Worm (Caenorhabditis elegans) whole organism, L2 larva: Measurements from ENCODE around the gene C23G10.7.

Experiments used
- C34F6.9 ChIP-seq: fragments of 150-350 bp; optimal IDR thresholded peaks from 2 replicates; lab custom pipeline; 2014; ENCODE audit warnings: missing biosample characterization, missing genetic modification characterization
- F13H6.1 ChIP-seq: sonication (generic microtip); optimal IDR thresholded peaks from 2 replicates; lab custom pipeline; 2016; ENCODE audit warnings: missing genetic modification characterization, missing compliant biosample characterization
- ZK546.5 ChIP-seq: sonication (generic microtip); optimal IDR thresholded peaks from 2 replicates; lab custom pipeline; 2017; ENCODE audit warnings: missing biosample characterization, missing genetic modification characterization
- alr-1 ChIP-seq: fragments of 150-350 bp; optimal IDR thresholded peaks from 2 replicates; lab custom pipeline; 2014; ENCODE audit warnings: missing biosample characterization, missing genetic modification characterization
- aly-2 ChIP-seq: fragments of 150-350 bp; optimal IDR thresholded peaks from 2 replicates; lab custom pipeline; 2014; ENCODE audit warnings: missing biosample characterization, missing genetic modification characterization
- ama-1 ChIP-seq: fragments of 150-350 bp; optimal IDR thresholded peaks from 2 replicates; lab custom pipeline; 2018; ENCODE audit warnings: inconsistent platforms
- blmp-1 ChIP-seq: sonication (generic microtip); optimal IDR thresholded peaks from 2 replicates; lab custom pipeline; 2017; ENCODE audit warnings: missing genetic modification characterization, mild to moderate bottlenecking, missing compliant biosample characterization, antibody characterized with exemption, moderate library complexity; ENCODE audit not compliant: insufficient read depth
- ceh-16 ChIP-seq: fragments of 150-350 bp; optimal IDR thresholded peaks from 2 replicates; lab custom pipeline; 2014; ENCODE audit warnings: missing biosample characterization, missing genetic modification characterization
- crh-2 ChIP-seq: sonication (generic microtip); optimal IDR thresholded peaks from 2 replicates; lab custom pipeline; 2017; ENCODE audit warnings: missing biosample characterization, missing genetic modification characterization
- egl-27 ChIP-seq: sonication (generic microtip); optimal IDR thresholded peaks from 3 replicates; lab custom pipeline; 2017; ENCODE audit warnings: missing biosample characterization, missing genetic modification reagents, missing genetic modification characterization
- elt-1 ChIP-seq: fragments of 150-350 bp; optimal IDR thresholded peaks from 2 replicates; lab custom pipeline; 2014; ENCODE audit warnings: missing biosample characterization, missing genetic modification characterization
- elt-3 ChIP-seq: sonication (generic microtip); optimal IDR thresholded peaks from 2 replicates; lab custom pipeline; 2017; ENCODE audit warnings: missing biosample characterization, missing genetic modification characterization
- fos-1 ChIP-seq: fragments of 150-350 bp; optimal IDR thresholded peaks from 2 replicates; lab custom pipeline; 2014; ENCODE audit warnings: missing biosample characterization, missing genetic modification characterization
- gmeb-1 ChIP-seq: fragments of 150-350 bp; optimal IDR thresholded peaks from 2 replicates; lab custom pipeline; 2014; ENCODE audit warnings: missing biosample characterization, missing genetic modification characterization
- lin-11 ChIP-seq: fragments of 150-350 bp; sonication (generic microtip); optimal IDR thresholded peaks from 2 replicates; lab custom pipeline; 2014; ENCODE audit warnings: missing biosample characterization, missing genetic modification characterization, inconsistent platforms, mixed read lengths
- lin-13 ChIP-seq: fragments of 150-350 bp; optimal IDR thresholded peaks from 2 replicates; lab custom pipeline; 2014; ENCODE audit warnings: missing biosample characterization, missing genetic modification reagents, missing genetic modification characterization
- lin-39 ChIP-seq: fragments of 150-350 bp; optimal IDR thresholded peaks from 2 replicates; lab custom pipeline; 2014; ENCODE audit warnings: missing biosample characterization, missing genetic modification reagents, missing genetic modification characterization
- lsy-2 ChIP-seq, 2 experiments: fragments of 150-350 bp in 1 of 2; sonication (generic microtip) in 1 of 2; optimal IDR thresholded peaks; 2 replicates each; lab custom pipeline; 2014 to 2017; ENCODE audit warnings: missing biosample characterization in 2 of 2, missing genetic modification characterization in 2 of 2
- mab-5 ChIP-seq: fragments of 150-350 bp; optimal IDR thresholded peaks from 2 replicates; lab custom pipeline; 2014; ENCODE audit warnings: missing biosample characterization, missing genetic modification characterization
- mbf-1 ChIP-seq: sonication (generic microtip); optimal IDR thresholded peaks from 2 replicates; lab custom pipeline; 2017; ENCODE audit warnings: missing biosample characterization, missing genetic modification characterization
- mdl-1 ChIP-seq, 2 experiments: fragments of 150-350 bp in 1 of 2; sonication (generic microtip) in 1 of 2; optimal IDR thresholded peaks; 2 replicates each; lab custom pipeline; 2017; ENCODE audit warnings: missing biosample characterization in 2 of 2, missing genetic modification characterization in 2 of 2
- nhr-11 ChIP-seq: fragments of 150-350 bp; optimal IDR thresholded peaks from 2 replicates; lab custom pipeline; 2014; ENCODE audit warnings: missing biosample characterization, missing genetic modification characterization
- nhr-129 ChIP-seq: fragments of 150-350 bp; optimal IDR thresholded peaks from 2 replicates; lab custom pipeline; 2014; ENCODE audit warnings: missing biosample characterization, missing genetic modification characterization
- nhr-21 ChIP-seq: fragments of 150-350 bp; optimal IDR thresholded peaks from 2 replicates; lab custom pipeline; 2014; ENCODE audit warnings: missing biosample characterization, missing genetic modification characterization
- nhr-23 ChIP-seq: fragments of 150-350 bp; optimal IDR thresholded peaks from 2 replicates; lab custom pipeline; 2014; ENCODE audit warnings: missing biosample characterization, missing genetic modification reagents, missing genetic modification characterization
- nhr-25 ChIP-seq: fragments of 150-350 bp; sonication (generic microtip); optimal IDR thresholded peaks from 3 replicates; lab custom pipeline; 2014; ENCODE audit warnings: missing biosample characterization, missing genetic modification characterization
- nhr-77 ChIP-seq: fragments of 150-350 bp; optimal IDR thresholded peaks from 2 replicates; lab custom pipeline; 2014; ENCODE audit warnings: missing biosample characterization, missing genetic modification characterization
- peb-1 ChIP-seq: fragments of 150-350 bp; optimal IDR thresholded peaks from 2 replicates; lab custom pipeline; 2014; ENCODE audit warnings: missing biosample characterization, missing genetic modification characterization
- skn-1 ChIP-seq: sonication (generic microtip); optimal IDR thresholded peaks from 2 replicates; lab custom pipeline; 2017; ENCODE audit warnings: missing biosample characterization, missing genetic modification characterization
- sma-3 ChIP-seq: sonication (generic microtip); optimal IDR thresholded peaks from 2 replicates; lab custom pipeline; 2016; ENCODE audit warnings: missing genetic modification reagents, missing genetic modification characterization, missing compliant biosample characterization
- sma-9 ChIP-seq, 2 experiments: fragments of 150-350 bp in 1 of 2; sonication (generic microtip) in 1 of 2; optimal IDR thresholded peaks; 2 replicates each; lab custom pipeline; 2014 to 2016; ENCODE audit warnings: missing genetic modification characterization in 2 of 2, mild to moderate bottlenecking in 1 of 2, missing biosample characterization in 1 of 2, missing compliant biosample characterization in 1 of 2, missing genetic modification reagents in 1 of 2, moderate library complexity in 1 of 2
- snpc-4 ChIP-seq: fragments of 150-350 bp; optimal IDR thresholded peaks from 2 replicates; lab custom pipeline; 2014; ENCODE audit warnings: missing biosample characterization, missing genetic modification characterization
- unc-39 ChIP-seq: fragments of 150-350 bp; optimal IDR thresholded peaks from 2 replicates; lab custom pipeline; 2014; ENCODE audit warnings: missing biosample characterization, missing genetic modification characterization
- unc-55 ChIP-seq: fragments of 150-350 bp; sonication (generic microtip); optimal IDR thresholded peaks from 3 replicates; lab custom pipeline; 2014; ENCODE audit warnings: missing biosample characterization, missing genetic modification reagents, missing genetic modification characterization
- unc-62 ChIP-seq: fragments of 150-350 bp; optimal IDR thresholded peaks from 2 replicates; lab custom pipeline; 2014; ENCODE audit warnings: missing biosample characterization, missing genetic modification reagents, missing genetic modification characterization
- zag-1 ChIP-seq: fragments of 150-350 bp; optimal IDR thresholded peaks from 2 replicates; lab custom pipeline; 2014; ENCODE audit warnings: missing biosample characterization, missing genetic modification characterization
- ztf-1 ChIP-seq: fragments of 200-800 bp; sonication (Bioruptor generic); conservative IDR thresholded peaks from 2 replicates; pipeline ENCODE4 v1.3.6; 2022; ENCODE audit warnings: missing genetic modification characterization, missing compliant biosample characterization
- ztf-11 ChIP-seq: sonication (generic microtip); optimal IDR thresholded peaks from 2 replicates; lab custom pipeline; 2017; ENCODE audit warnings: missing biosample characterization, missing genetic modification characterization
- ztf-4 ChIP-seq: fragments of 150-350 bp; optimal IDR thresholded peaks from 2 replicates; lab custom pipeline; 2014; ENCODE audit warnings: missing biosample characterization, missing genetic modification characterization

C23G10.7 gene

ce11 chrIII:6210215-6210822 lies 12.1 kb upstream of the C23G10.7 start:
- TF ChIP-seq snpc-4 (tag; lab: Kevin White, UChicago) (peak; percentile 8), nhr-23 (tag; lab: Kevin White, UChicago) (no peak), gmeb-1 (tag; lab: Kevin White, UChicago) (no peak), ztf-11 (tag; lab: Kevin White, UChicago) (no peak)

- TF ChIP-seq zag-1 = no peak
- TF ChIP-seq crh-2 (tag; lab: Kevin White, UChicago) = no peak
- no peak for TF ChIP-seq ztf-11 (tag; lab: Kevin White, UChicago)
- no peak for TF ChIP-seq ZK546.5 (tag; lab: Kevin White, UChicago)
- no peak for TF ChIP-seq ztf-4
- no peak for TF ChIP-seq unc-39 (tag; lab: Kevin White, UChicago)
- TF ChIP-seq sma-3 = no peak
- TF ChIP-seq mbf-1 (tag; lab: Kevin White, UChicago) = no peak
- TF ChIP-seq lin-13 (GFP tag; lab: Kevin White, UChicago) = no peak
- no peak for TF ChIP-seq nhr-129
- no peak for TF ChIP-seq nhr-25 (tag; lab: Kevin White, UChicago)
- TF ChIP-seq lin-11 (tag; lab: Kevin White, UChicago) = no peak
- no peak for TF ChIP-seq mab-5 (tag; lab: Kevin White, UChicago)
These were observed 10.8 kb upstream of the C23G10.7 start, which contains the start of gene C23G10.1 for ce11 chrIII:6208984-6209383. Gene C23G10.1 (plus strand): TSS chrIII:6209284.

ce11 chrIII:6207881-6208280 lies 9.7 kb upstream of the C23G10.7 start, which contains the start of gene C23G10.2:
Gene C23G10.2 (plus strand): TSS chrIII:6208064.
- TF ChIP-seq unc-55 (GFP tag; lab: Kevin White, UChicago) = no peak
- TF ChIP-seq mbf-1 (tag; lab: Kevin White, UChicago) = no peak
- TF ChIP-seq sma-9 (GFP tag; optimal IDR thresholded peaks at IDR 0.05; lab: Kevin White, UChicago) = no peak
- TF ChIP-seq sma-9 (tag; optimal IDR thresholded peaks at IDR 0.05; lab: Kevin White, UChicago) = no peak
- TF ChIP-seq elt-1 (tag; lab: Kevin White, UChicago) = no peak
- TF ChIP-seq mdl-1 (tag; optimal IDR thresholded peaks at IDR 0.05; lab: Kevin White, UChicago) = no peak
- TF ChIP-seq lsy-2 (tag; optimal IDR thresholded peaks at IDR 0.05; lab: Kevin White, UChicago) = no peak
- no peak for TF ChIP-seq blmp-1 (tag; lab: Kevin White, UChicago)
- TF ChIP-seq nhr-21 (tag; lab: Kevin White, UChicago) = no peak

ce11 chrIII:6207046-6207445 lies 8.8 kb upstream of the C23G10.7 start:
- TF ChIP-seq snpc-4 (tag; lab: Kevin White, UChicago) = no peak
- TF ChIP-seq ztf-1 = no peak
- TF ChIP-seq ztf-4 = no peak
- TF ChIP-seq blmp-1 (tag; lab: Kevin White, UChicago) = no peak
- no peak for TF ChIP-seq fos-1 (tag; lab: Kevin White, UChicago)

ce11 chrIII:6206161-6206853 lies 8.1 kb upstream of the C23G10.7 start, which contains the start of the genes sna-3 and rps-3:
Gene sna-3 (minus strand): TSS chrIII:6206211.
Gene rps-3 (plus strand): TSS chrIII:6206803.
- TF ChIP-seq lin-39 (tag; lab: Kevin White, UChicago) (no peak), nhr-129 (peak; percentile 91), skn-1 (tag; lab: Kevin White, UChicago) (no peak), blmp-1 (tag; lab: Kevin White, UChicago) (peak; percentile 8), C34F6.9 (tag; lab: Kevin White, UChicago) (peak; percentile 90), mdl-1 (tag; optimal IDR thresholded peaks at IDR 0.05; lab: Kevin White, UChicago) (no peak), snpc-4 (tag; lab: Kevin White, UChicago) (peak; percentile 63), nhr-77 (no peak), alr-1 (tag; lab: Kevin White, UChicago) (no peak), ceh-16 (tag; lab: Kevin White, UChicago) (peak; percentile 52), peb-1 (no peak), lin-13 (GFP tag; lab: Kevin White, UChicago) (peak; percentile 81), nhr-23 (tag; lab: Kevin White, UChicago) (no peak), unc-55 (GFP tag; lab: Kevin White, UChicago) (peak; percentile 93), fos-1 (tag; lab: Kevin White, UChicago) (peak; percentile 70), nhr-25 (tag; lab: Kevin White, UChicago) (peak; percentile 73), ama-1 (lab: Kevin White, UChicago) (no peak), elt-3 (tag; lab: Kevin White, UChicago) (no peak), lsy-2 (tag; optimal IDR thresholded peaks at IDR 0.05; lab: Kevin White, UChicago) (peak; percentile 68 to 92), aly-2 (tag; lab: Kevin White, UChicago) (no peak), elt-1 (tag; lab: Kevin White, UChicago) (no peak), unc-39 (tag; lab: Kevin White, UChicago) (no peak), nhr-21 (tag; lab: Kevin White, UChicago) (peak; percentile 64), lin-11 (tag; lab: Kevin White, UChicago) (peak; percentile 82), F13H6.1 (peak; percentile 64), zag-1 (peak; percentile 10), gmeb-1 (tag; lab: Kevin White, UChicago) (peak; percentile 78), mbf-1 (tag; lab: Kevin White, UChicago) (no peak), sma-9 (GFP tag; optimal IDR thresholded peaks at IDR 0.05; lab: Kevin White, UChicago) (peak; percentile 55), sma-9 (tag; optimal IDR thresholded peaks at IDR 0.05; lab: Kevin White, UChicago) (no peak), egl-27 (tag; lab: Kevin White, UChicago) (peak; percentile 21), sma-3 (peak; percentile 52), unc-62 (GFP tag; lab: Kevin White, UChicago) (no peak), nhr-11 (tag; lab: Kevin White, UChicago) (no peak)
